Worm (Caenorhabditis elegans) whole organism, young adult: ENCODE measurements around the gene F10E9.5.

ENCODE experiments used
- Y67H2A.10 ChIP-seq: fragments of 200-800 bp; sonication (Bioruptor generic); conservative IDR thresholded peaks from 2 replicates; pipeline ENCODE4 v1.3.6; 2022; ENCODE audit warnings: missing genetic modification reagents, missing genetic modification characterization, missing compliant biosample characterization
- efl-1 ChIP-seq: fragments of 150-350 bp; optimal IDR thresholded peaks from 2 replicates; lab custom pipeline; 2014; ENCODE audit warnings: missing biosample characterization, missing genetic modification reagents, missing genetic modification characterization
- madf-10 ChIP-seq: sonication (generic microtip); optimal IDR thresholded peaks from 2 replicates; lab custom pipeline; 2016; ENCODE audit warnings: mild to moderate bottlenecking, missing genetic modification characterization, missing compliant biosample characterization
- mxl-1 ChIP-seq: sonication (generic microtip); optimal IDR thresholded peaks from 2 replicates; lab custom pipeline; 2016; ENCODE audit warnings: missing genetic modification characterization, missing compliant biosample characterization
- nhr-120 ChIP-seq: fragments of 200-800 bp; sonication (Bioruptor generic); IDR thresholded peaks from 2 replicates; pipeline ENCODE4 v1.3.6; 2022; ENCODE audit warnings: missing genetic modification characterization, missing compliant biosample characterization
- sea-2 ChIP-seq: fragments of 200-800 bp; sonication (Bioruptor generic); IDR thresholded peaks from 2 replicates; pipeline ENCODE4 v1.3.6; 2022; ENCODE audit warnings: missing genetic modification characterization, missing compliant biosample characterization

DNA sequence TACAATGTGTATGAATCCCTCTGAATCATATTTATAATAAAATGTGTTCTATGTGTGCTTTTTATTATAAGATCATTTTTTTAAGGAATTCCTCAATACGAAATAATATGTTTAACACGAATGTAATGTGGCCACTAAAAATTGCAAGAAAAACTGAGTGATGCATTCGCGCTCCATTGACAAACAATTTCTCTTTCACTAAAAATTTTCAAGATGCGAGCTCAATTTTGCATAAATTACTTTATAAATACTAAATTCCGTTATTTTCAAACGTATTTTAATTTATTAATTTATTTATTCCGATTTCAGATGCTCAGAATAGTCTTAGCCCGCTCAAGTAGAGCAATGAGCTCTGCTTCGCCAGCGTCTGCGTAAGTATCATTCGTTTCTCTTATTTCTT, 41.6 kb upstream of the F10E9.5 start, which contains the start of gene mrps-9:
- TF ChIP-seq madf-10 (tag; lab: Kevin White, UChicago) (no peak), efl-1 (GFP tag; lab: Kevin White, UChicago) (no peak), nhr-120 (GFP tag; lab: Robert Waterston, UW) (no peak), sea-2 (no peak), Y67H2A.10 (GFP tag; lab: Robert Waterston, UW) (no peak), mxl-1 (tag; lab: Kevin White, UChicago) (no peak)
